Worm (Caenorhabditis elegans) whole organism, late embryonic: ENCODE measurements around the gene str-135.
A peak's percentile ranks its signal among the peaks of the same experiment; 100 is the strongest.

Experiments
- C08G9.2 ChIP-seq: sonication (generic microtip); optimal IDR thresholded peaks from 2 replicates; lab custom pipeline; 2016; ENCODE audit warnings: mild to moderate bottlenecking, missing genetic modification characterization, moderate library complexity, missing compliant biosample characterization
- F13H6.1 ChIP-seq: sonication (generic microtip); optimal IDR thresholded peaks from 2 replicates; lab custom pipeline; 2016; ENCODE audit warnings: missing genetic modification characterization, missing compliant biosample characterization
- K02D7.2 ChIP-seq: sonication (generic microtip); optimal IDR thresholded peaks from 2 replicates; lab custom pipeline; 2017; ENCODE audit warnings: mild to moderate bottlenecking, missing genetic modification characterization, missing compliant biosample characterization
- K09A11.1 ChIP-seq: sonication (generic microtip); optimal IDR thresholded peaks from 2 replicates; lab custom pipeline; 2017; ENCODE audit warnings: antibody characterized with exemption, mild to moderate bottlenecking, missing genetic modification characterization, missing compliant biosample characterization; ENCODE audit not compliant: insufficient read depth
- T23F11.4 ChIP-seq: fragments of 200-800 bp; sonication (Bioruptor generic); optimal IDR thresholded peaks from 2 replicates; lab custom pipeline; 2018; ENCODE audit warnings: mild to moderate bottlenecking, missing genetic modification characterization, missing compliant biosample characterization
- Y22D7AL.16 ChIP-seq: sonication (generic microtip); optimal IDR thresholded peaks from 2 replicates; lab custom pipeline; 2016; ENCODE audit warnings: missing genetic modification characterization, missing compliant biosample characterization
- ahr-1 ChIP-seq: sonication (generic microtip); optimal IDR thresholded peaks from 2 replicates; lab custom pipeline; 2016; ENCODE audit warnings: missing genetic modification characterization, missing compliant biosample characterization
- ama-1 ChIP-seq: fragments of 150-350 bp; optimal IDR thresholded peaks from 2 replicates; lab custom pipeline; 2014
- ceh-24 ChIP-seq: sonication (generic microtip); optimal IDR thresholded peaks from 2 replicates; lab custom pipeline; 2016; ENCODE audit warnings: mild to moderate bottlenecking, missing genetic modification characterization, missing compliant biosample characterization
- ceh-45 ChIP-seq: fragments of 200-800 bp; sonication (Bioruptor generic); IDR thresholded peaks from 2 replicates; pipeline ENCODE4 v1.3.6; 2022; ENCODE audit warnings: missing genetic modification reagents, missing genetic modification characterization, missing compliant biosample characterization
- ceh-6 ChIP-seq: fragments of 200-800 bp; sonication (Bioruptor generic); optimal IDR thresholded peaks from 2 replicates; lab custom pipeline; 2018; ENCODE audit warnings: mild to moderate bottlenecking, missing genetic modification characterization, missing compliant biosample characterization
- che-1 ChIP-seq: sonication (generic microtip); optimal IDR thresholded peaks from 2 replicates; lab custom pipeline; 2016; ENCODE audit warnings: mild to moderate bottlenecking, missing genetic modification characterization, missing compliant biosample characterization
- dmd-4 ChIP-seq: sonication (generic microtip); optimal IDR thresholded peaks from 2 replicates; lab custom pipeline; 2016; ENCODE audit warnings: borderline replicate concordance, missing genetic modification characterization, missing compliant biosample characterization
- fax-1 ChIP-seq: sonication (generic microtip); optimal IDR thresholded peaks from 2 replicates; lab custom pipeline; 2016; ENCODE audit warnings: missing genotype, missing genetic modification characterization, missing compliant biosample characterization
- fkh-10 ChIP-seq: fragments of 150-350 bp; optimal IDR thresholded peaks from 2 replicates; lab custom pipeline; 2014; ENCODE audit warnings: missing biosample characterization, missing genetic modification reagents, missing genetic modification characterization
- fkh-6 ChIP-seq: sonication (generic microtip); optimal IDR thresholded peaks from 2 replicates; lab custom pipeline; 2016; ENCODE audit warnings: missing genetic modification characterization, missing compliant biosample characterization
- hlh-15 ChIP-seq: sonication (generic microtip); optimal IDR thresholded peaks from 2 replicates; lab custom pipeline; 2016; ENCODE audit warnings: missing genetic modification characterization, missing compliant biosample characterization
- hlh-30 ChIP-seq: sonication (generic microtip); optimal IDR thresholded peaks from 2 replicates; lab custom pipeline; 2017; ENCODE audit warnings: antibody characterized with exemption, missing genetic modification characterization, missing compliant biosample characterization; ENCODE audit not compliant: insufficient read depth
- hlh-6 ChIP-seq: sonication (generic microtip); optimal IDR thresholded peaks from 2 replicates; lab custom pipeline; 2016; ENCODE audit warnings: missing genotype, missing genetic modification characterization, missing compliant biosample characterization
- hlh-8 ChIP-seq: sonication (generic microtip); optimal IDR thresholded peaks from 2 replicates; lab custom pipeline; 2016; ENCODE audit warnings: missing genotype, missing genetic modification characterization, missing compliant biosample characterization
- lin-11 ChIP-seq: fragments of 200-800 bp; sonication (Bioruptor generic); optimal IDR thresholded peaks from 2 replicates; lab custom pipeline; 2018; ENCODE audit warnings: mild to moderate bottlenecking, missing genetic modification characterization, missing compliant biosample characterization
- madf-2 ChIP-seq: sonication (generic microtip); optimal IDR thresholded peaks from 2 replicates; lab custom pipeline; 2017; ENCODE audit warnings: missing genetic modification characterization, missing compliant biosample characterization
- nfya-1 ChIP-seq: sonication (generic microtip); optimal IDR thresholded peaks from 2 replicates; lab custom pipeline; 2017; ENCODE audit warnings: missing genetic modification characterization, mild to moderate bottlenecking, missing compliant biosample characterization, antibody characterized with exemption, moderate library complexity
- nhr-232 ChIP-seq: sonication (generic microtip); optimal IDR thresholded peaks from 2 replicates; lab custom pipeline; 2016; ENCODE audit warnings: missing genetic modification characterization, missing compliant biosample characterization
- pat-9 ChIP-seq: fragments of 200-800 bp; sonication (Bioruptor generic); optimal IDR thresholded peaks from 2 replicates; lab custom pipeline; 2018; ENCODE audit warnings: mild to moderate bottlenecking, missing genetic modification characterization, moderate library complexity, missing compliant biosample characterization
- pax-1 ChIP-seq: fragments of 150-350 bp; optimal IDR thresholded peaks from 2 replicates; lab custom pipeline; 2014; ENCODE audit warnings: missing biosample characterization, missing genetic modification characterization
- pros-1 ChIP-seq: fragments of 150-350 bp; optimal IDR thresholded peaks from 2 replicates; lab custom pipeline; 2014; ENCODE audit warnings: missing biosample characterization, missing genetic modification reagents, missing genetic modification characterization
- ref-2 ChIP-seq: sonication (generic microtip); optimal IDR thresholded peaks from 2 replicates; lab custom pipeline; 2016; ENCODE audit warnings: missing genetic modification characterization, missing compliant biosample characterization
- sdc-2 ChIP-seq: sonication (generic microtip); optimal IDR thresholded peaks from 2 replicates; lab custom pipeline; 2016; ENCODE audit warnings: missing genotype, missing genetic modification characterization, missing compliant biosample characterization
- sox-4 ChIP-seq: sonication (generic microtip); optimal IDR thresholded peaks from 2 replicates; lab custom pipeline; 2017; ENCODE audit warnings: mild to moderate bottlenecking, missing genetic modification characterization, inconsistent platforms, missing compliant biosample characterization
- ttx-3 ChIP-seq: sonication (generic microtip); optimal IDR thresholded peaks from 2 replicates; lab custom pipeline; 2016; ENCODE audit warnings: missing genetic modification reagents, missing genetic modification characterization, missing compliant biosample characterization
- unc-42 ChIP-seq: sonication (generic microtip); optimal IDR thresholded peaks from 2 replicates; lab custom pipeline; 2016; ENCODE audit warnings: missing genotype, missing genetic modification characterization, missing compliant biosample characterization
- unc-55 ChIP-seq: sonication (generic microtip); optimal IDR thresholded peaks from 2 replicates; lab custom pipeline; 2017; ENCODE audit warnings: missing biosample characterization, missing genetic modification reagents, missing genetic modification characterization
- zip-5 ChIP-seq: sonication (generic microtip); optimal IDR thresholded peaks from 2 replicates; lab custom pipeline; 2016; ENCODE audit warnings: missing genetic modification characterization, missing compliant biosample characterization

The str-135 gene

ce11 chrV:8239928-8240327 is 40.7 kb downstream of the str-135 start, which contains the start of gene C16D9.3:
TSS of gene C16D9.3 (minus strand) at chrV:8240028.
- TF ChIP-seq Y22D7AL.16 (tag; lab: Kevin White, UChicago) (no peak), fax-1 (tag; lab: Kevin White, UChicago) (no peak), ama-1 (no peak), sox-4 (tag; lab: Kevin White, UChicago) (no peak), pat-9 (tag; lab: Kevin White, UChicago) (no peak), dmd-4 (tag; lab: Kevin White, UChicago) (no peak), K02D7.2 (no peak), fkh-10 (GFP tag; lab: Kevin White, UChicago) (no peak), ttx-3 (tag; lab: Kevin White, UChicago) (no peak), hlh-15 (tag; lab: Kevin White, UChicago) (no peak), pros-1 (tag; lab: Kevin White, UChicago) (no peak), zip-5 (tag; lab: Kevin White, UChicago) (no peak), hlh-8 (tag; lab: Kevin White, UChicago) (no peak)

ce11 chrV:8238290-8238689 is 42.4 kb downstream of the str-135 start, which contains the start of gene rol-3:
TSS of gene rol-3 (minus strand) at chrV:8238409.
- no peak for TF ChIP-seq ceh-24
- TF ChIP-seq madf-2 (tag; lab: Kevin White, UChicago), result no peak
- no peak for TF ChIP-seq ahr-1
- no peak for TF ChIP-seq T23F11.4 (GFP tag; lab: Kevin White, UChicago)
- no peak for TF ChIP-seq ceh-6 (GFP tag; lab: Kevin White, UChicago)
- TF ChIP-seq unc-42 (tag; lab: Kevin White, UChicago), result no peak
- no peak for TF ChIP-seq K02D7.2
- no peak for TF ChIP-seq F13H6.1
- TF ChIP-seq hlh-6 (tag; lab: Kevin White, UChicago), result no peak
- no peak for TF ChIP-seq K09A11.1 (tag; lab: Kevin White, UChicago)
- no peak for TF ChIP-seq pax-1 (tag; lab: Kevin White, UChicago)
- TF ChIP-seq Y22D7AL.16 (tag; lab: Kevin White, UChicago), result no peak
- TF ChIP-seq ceh-45, result no peak
- no peak for TF ChIP-seq fkh-6 (tag; lab: Kevin White, UChicago)
- TF ChIP-seq lin-11, result no peak
- TF ChIP-seq, all 69 proteins: peak for 0

ce11 chrV:8235331-8235730 is 45.3 kb downstream of the str-135 start:
- TF ChIP-seq ceh-6 (GFP tag; lab: Kevin White, UChicago), result peak; percentile 16
- peak; percentile 1 for TF ChIP-seq hlh-30 (tag; lab: Kevin White, UChicago)
- no peak for TF ChIP-seq hlh-15 (tag; lab: Kevin White, UChicago)
- peak; percentile 52 for TF ChIP-seq ref-2 (tag; lab: Kevin White, UChicago)
- TF ChIP-seq sdc-2 (tag; lab: Kevin White, UChicago), result peak; percentile 3
- TF ChIP-seq nhr-232 (tag; lab: Kevin White, UChicago), result peak; percentile 46
- TF ChIP-seq unc-55 (GFP tag; lab: Kevin White, UChicago), result no peak

- TF ChIP-seq hlh-6 (tag; lab: Kevin White, UChicago) (peak; percentile 20), nfya-1 (tag; lab: Kevin White, UChicago) (no peak), C08G9.2 (tag; lab: Kevin White, UChicago) (peak; percentile 23), che-1 (tag; lab: Kevin White, UChicago) (peak; percentile 23)
Observed at ce11 chrV:8230056-8230455, 50.6 kb downstream of the str-135 start.
